Worm (Caenorhabditis elegans) whole organism, L4 larva: ENCODE results near the gene F58E6.11.

Experiments used
- F44E2.7 ChIP-seq: fragments of 200-800 bp; sonication (Bioruptor generic); IDR thresholded peaks from 2 replicates; pipeline ENCODE4 v2.1.2; 2022; ENCODE audit warnings: missing genetic modification characterization, missing compliant biosample characterization
- F49E8.2 ChIP-seq: sonication (generic microtip); optimal IDR thresholded peaks from 2 replicates; lab custom pipeline; 2016; ENCODE audit warnings: missing compliant biosample characterization, mild to moderate bottlenecking, missing genetic modification characterization, borderline replicate concordance
- R02D3.7 ChIP-seq: fragments of 150-350 bp; sonication (generic microtip); optimal IDR thresholded peaks from 3 replicates; lab custom pipeline; 2014; ENCODE audit warnings: missing biosample characterization, missing genetic modification characterization
- T20F7.1 ChIP-seq: fragments of 200-800 bp; sonication (Bioruptor generic); optimal IDR thresholded peaks from 2 replicates; lab custom pipeline; 2018; ENCODE audit warnings: mild to moderate bottlenecking, missing genetic modification characterization, missing compliant biosample characterization
- T26A8.4 ChIP-seq: fragments of 200-800 bp; sonication (Bioruptor generic); IDR thresholded peaks from 2 replicates; pipeline ENCODE4 v1.3.6; 2022; ENCODE audit warnings: missing genetic modification characterization, missing compliant biosample characterization
- Y105C5A.15 ChIP-seq: fragments of 200-800 bp; sonication (Bioruptor generic); IDR thresholded peaks from 2 replicates; pipeline ENCODE4 v1.3.6; 2022; ENCODE audit warnings: missing genetic modification characterization, missing compliant biosample characterization
- Y48G9A.11 ChIP-seq: fragments of 200-800 bp; sonication (Bioruptor generic); IDR thresholded peaks from 2 replicates; pipeline ENCODE4 v1.3.6; 2022; ENCODE audit warnings: missing genetic modification reagents, missing genetic modification characterization, missing compliant biosample characterization
- aly-2 ChIP-seq: sonication (generic microtip); optimal IDR thresholded peaks from 2 replicates; lab custom pipeline; 2018; ENCODE audit warnings: missing biosample characterization, missing genetic modification characterization
- attf-4 ChIP-seq: sonication (generic microtip); optimal IDR thresholded peaks from 3 replicates; lab custom pipeline; 2017; ENCODE audit warnings: missing biosample characterization, missing genetic modification characterization
- ceh-20 ChIP-seq: fragments of 200-800 bp; sonication (Bioruptor generic); IDR thresholded peaks from 2 replicates; pipeline ENCODE4 v1.3.6; 2022; ENCODE audit warnings: missing genetic modification reagents, missing genetic modification characterization, missing compliant biosample characterization
- ceh-28 ChIP-seq: fragments of 150-350 bp; optimal IDR thresholded peaks from 2 replicates; lab custom pipeline; 2014; ENCODE audit warnings: missing biosample characterization, missing genetic modification reagents, missing genetic modification characterization
- ceh-44 ChIP-seq: fragments of 200-800 bp; sonication (Bioruptor generic); IDR thresholded peaks from 2 replicates; pipeline ENCODE4 v1.3.6; 2022; ENCODE audit warnings: missing genetic modification reagents, missing genetic modification characterization, missing compliant biosample characterization
- ceh-82 ChIP-seq: sonication (generic microtip); optimal IDR thresholded peaks from 2 replicates; lab custom pipeline; 2017; ENCODE audit warnings: missing biosample characterization, missing genetic modification characterization
- cey-2 ChIP-seq: sonication (generic microtip); optimal IDR thresholded peaks from 3 replicates; lab custom pipeline; 2017; ENCODE audit warnings: missing genetic modification characterization, mild to moderate bottlenecking, missing compliant biosample characterization, antibody characterized with exemption, borderline replicate concordance; ENCODE audit not compliant: insufficient read depth
- ctbp-1 ChIP-seq: fragments of 200-800 bp; sonication (Bioruptor generic); IDR thresholded peaks from 2 replicates; pipeline ENCODE4 v1.3.6; 2022; ENCODE audit warnings: missing genetic modification reagents, missing genetic modification characterization, missing compliant biosample characterization
- daf-19 ChIP-seq: fragments of 200-800 bp; sonication (Bioruptor generic); conservative IDR thresholded peaks from 2 replicates; pipeline ENCODE4 v1.3.6; 2022; ENCODE audit warnings: missing genetic modification characterization, missing compliant biosample characterization
- daf-8 ChIP-seq: fragments of 200-800 bp; sonication (Bioruptor generic); IDR thresholded peaks from 2 replicates; pipeline ENCODE4 v1.3.6; 2022; ENCODE audit warnings: missing genetic modification characterization, missing compliant biosample characterization
- dmd-6 ChIP-seq: fragments of 200-800 bp; sonication (Bioruptor generic); IDR thresholded peaks from 2 replicates; pipeline ENCODE4 v1.3.6; 2022; ENCODE audit warnings: missing genetic modification reagents, missing genetic modification characterization, missing compliant biosample characterization
- dmd-8 ChIP-seq: fragments of 200-800 bp; sonication (Bioruptor generic); IDR thresholded peaks from 2 replicates; pipeline ENCODE4 v1.3.6; 2022; ENCODE audit warnings: missing genetic modification characterization, missing compliant biosample characterization
- dmd-9 ChIP-seq: fragments of 200-800 bp; sonication (Bioruptor generic); IDR thresholded peaks from 2 replicates; pipeline ENCODE4 v1.3.6; 2022; ENCODE audit warnings: missing genetic modification reagents, missing genetic modification characterization, missing compliant biosample characterization
- dpl-1 ChIP-seq: fragments of 150-350 bp; optimal IDR thresholded peaks from 2 replicates; lab custom pipeline; 2014; ENCODE audit warnings: missing biosample characterization, missing genetic modification reagents, missing genetic modification characterization
- egl-43 ChIP-seq: fragments of 200-800 bp; sonication (Bioruptor generic); IDR thresholded peaks from 2 replicates; pipeline ENCODE4 v1.3.6; 2022; ENCODE audit warnings: missing genetic modification reagents, missing genetic modification characterization, missing compliant biosample characterization
- gei-8 ChIP-seq: fragments of 200-800 bp; sonication (Bioruptor generic); optimal IDR thresholded peaks from 2 replicates; lab custom pipeline; 2018; ENCODE audit warnings: mild to moderate bottlenecking, missing genetic modification characterization, missing compliant biosample characterization
- hlh-30 ChIP-seq: sonication (generic microtip); optimal IDR thresholded peaks from 2 replicates; lab custom pipeline; 2017; ENCODE audit warnings: antibody characterized with exemption, mild to moderate bottlenecking, missing genetic modification characterization, missing compliant biosample characterization; ENCODE audit not compliant: insufficient read depth
- jun-1 ChIP-seq: fragments of 150-350 bp; optimal IDR thresholded peaks from 2 replicates; lab custom pipeline; 2014; ENCODE audit warnings: missing biosample characterization, missing genetic modification reagents, missing genetic modification characterization
- lim-7 ChIP-seq: fragments of 200-800 bp; sonication (Bioruptor generic); IDR thresholded peaks from 2 replicates; pipeline ENCODE4 v1.3.6; 2022; ENCODE audit warnings: missing genetic modification characterization, missing compliant biosample characterization
- lin-15B ChIP-seq: fragments of 150-350 bp; sonication (generic microtip); optimal IDR thresholded peaks from 3 replicates; lab custom pipeline; 2014; ENCODE audit warnings: missing biosample characterization, missing genetic modification characterization
- lin-38 ChIP-seq: fragments of 200-800 bp; sonication (Bioruptor generic); IDR thresholded peaks from 2 replicates; pipeline ENCODE4 v1.3.6; 2022; ENCODE audit warnings: missing genetic modification reagents, missing genetic modification characterization, missing compliant biosample characterization
- lir-3 ChIP-seq: sonication (generic microtip); optimal IDR thresholded peaks from 2 replicates; lab custom pipeline; 2016; ENCODE audit warnings: mild to moderate bottlenecking, missing genetic modification characterization, missing compliant biosample characterization
- madf-5 ChIP-seq, 2 experiments: fragments of 200-800 bp; sonication (Bioruptor generic); IDR thresholded peaks; 2 replicates each; pipeline ENCODE4 v1.3.6; 2022; ENCODE audit warnings: missing compliant biosample characterization in 2 of 2, missing genetic modification characterization in 2 of 2
- mdt-29 ChIP-seq: fragments of 200-800 bp; sonication (Bioruptor generic); IDR thresholded peaks from 2 replicates; pipeline ENCODE4 v1.3.6; 2022; ENCODE audit warnings: missing genetic modification reagents, missing genetic modification characterization, missing compliant biosample characterization
- mep-1 ChIP-seq: fragments of 150-350 bp; sonication (generic microtip); optimal IDR thresholded peaks from 3 replicates; lab custom pipeline; 2014; ENCODE audit warnings: missing biosample characterization, missing genetic modification characterization
- mxl-3 ChIP-seq: fragments of 200-800 bp; sonication (Bioruptor generic); optimal IDR thresholded peaks from 2 replicates; lab custom pipeline; 2018; ENCODE audit warnings: mild to moderate bottlenecking, missing genetic modification characterization, missing compliant biosample characterization
- nhr-11 ChIP-seq: fragments of 150-350 bp; optimal IDR thresholded peaks from 2 replicates; lab custom pipeline; 2014; ENCODE audit warnings: missing biosample characterization, missing genetic modification characterization
- nhr-25 ChIP-seq: sonication (generic microtip); optimal IDR thresholded peaks from 2 replicates; lab custom pipeline; 2017; ENCODE audit warnings: missing genetic modification characterization, mild to moderate bottlenecking, missing compliant biosample characterization, antibody characterized with exemption, moderate library complexity, borderline replicate concordance; ENCODE audit not compliant: insufficient read depth
- nhr-41 ChIP-seq: fragments of 200-800 bp; sonication (Bioruptor generic); IDR thresholded peaks from 2 replicates; pipeline ENCODE4 v1.3.6; 2022; ENCODE audit warnings: missing genetic modification reagents, missing genetic modification characterization, missing compliant biosample characterization
- nhr-77 ChIP-seq: fragments of 150-350 bp; optimal IDR thresholded peaks from 2 replicates; lab custom pipeline; 2014; ENCODE audit warnings: missing biosample characterization, missing genetic modification characterization
- pqm-1 ChIP-seq: sonication (generic microtip); optimal IDR thresholded peaks from 2 replicates; lab custom pipeline; 2017; ENCODE audit warnings: missing biosample characterization, missing genetic modification characterization
- rbr-2 ChIP-seq: sonication (generic microtip); optimal IDR thresholded peaks from 2 replicates; lab custom pipeline; 2016; ENCODE audit warnings: missing genotype, missing genetic modification characterization, missing compliant biosample characterization
- saeg-2 ChIP-seq: fragments of 200-800 bp; sonication (Bioruptor generic); IDR thresholded peaks from 2 replicates; pipeline ENCODE4 v1.3.6; 2022; ENCODE audit warnings: missing genetic modification reagents, missing genetic modification characterization, missing compliant biosample characterization
- snpc-1.2 ChIP-seq: fragments of 200-800 bp; sonication (Bioruptor generic); IDR thresholded peaks from 2 replicates; pipeline ENCODE4 v1.3.6; 2022; ENCODE audit warnings: missing genetic modification reagents, missing genetic modification characterization, missing compliant biosample characterization
- spr-1 ChIP-seq: sonication (generic microtip); optimal IDR thresholded peaks from 2 replicates; lab custom pipeline; 2016; ENCODE audit warnings: mild to moderate bottlenecking, missing genetic modification characterization, missing compliant biosample characterization
- spr-3 ChIP-seq: fragments of 200-800 bp; sonication (Bioruptor generic); optimal IDR thresholded peaks from 2 replicates; lab custom pipeline; 2018; ENCODE audit warnings: mild to moderate bottlenecking, missing genetic modification characterization, missing compliant biosample characterization
- tag-97 ChIP-seq: fragments of 200-800 bp; sonication (Bioruptor generic); IDR thresholded peaks from 2 replicates; pipeline ENCODE4 v1.3.6; 2022; ENCODE audit warnings: missing genetic modification characterization, missing compliant biosample characterization
- unc-130 ChIP-seq: sonication (generic microtip); optimal IDR thresholded peaks from 2 replicates; lab custom pipeline; 2016; ENCODE audit warnings: missing genetic modification reagents, missing genetic modification characterization, missing compliant biosample characterization
- unc-39 ChIP-seq: sonication (generic microtip); optimal IDR thresholded peaks from 2 replicates; lab custom pipeline; 2017; ENCODE audit warnings: missing biosample characterization, missing genetic modification characterization
- unc-62 ChIP-seq, 3 experiments: fragments of 150-350 bp in 1 of 3; sonication (generic microtip); optimal IDR thresholded peaks in 2 of 3; peaks in 1 of 3; 1 replicate in 1 of 3; 2 replicates in 2 of 3; lab custom pipeline; 2014 to 2017; ENCODE audit warnings: missing biosample characterization in 3 of 3, missing genetic modification characterization in 3 of 3, missing genetic modification reagents in 3 of 3, missing genotype in 1 of 3
- vab-7 ChIP-seq: fragments of 200-800 bp; sonication (Bioruptor generic); IDR thresholded peaks from 2 replicates; pipeline ENCODE4 v1.3.6; 2022; ENCODE audit warnings: missing genetic modification reagents, missing genetic modification characterization, missing compliant biosample characterization
- zag-1 ChIP-seq: fragments of 150-350 bp; optimal IDR thresholded peaks from 2 replicates; lab custom pipeline; 2014; ENCODE audit warnings: missing biosample characterization, missing genetic modification characterization
- zfp-2 ChIP-seq: sonication (generic microtip); optimal IDR thresholded peaks from 2 replicates; lab custom pipeline; 2016; ENCODE audit warnings: mild to moderate bottlenecking, missing genetic modification characterization, missing compliant biosample characterization
- zfp-3 ChIP-seq: fragments of 200-800 bp; sonication (Bioruptor generic); conservative IDR thresholded peaks from 2 replicates; pipeline ENCODE4 v1.3.6; 2022; ENCODE audit warnings: missing genetic modification reagents, missing genetic modification characterization, missing compliant biosample characterization

The F58E6.11 gene

DNA sequence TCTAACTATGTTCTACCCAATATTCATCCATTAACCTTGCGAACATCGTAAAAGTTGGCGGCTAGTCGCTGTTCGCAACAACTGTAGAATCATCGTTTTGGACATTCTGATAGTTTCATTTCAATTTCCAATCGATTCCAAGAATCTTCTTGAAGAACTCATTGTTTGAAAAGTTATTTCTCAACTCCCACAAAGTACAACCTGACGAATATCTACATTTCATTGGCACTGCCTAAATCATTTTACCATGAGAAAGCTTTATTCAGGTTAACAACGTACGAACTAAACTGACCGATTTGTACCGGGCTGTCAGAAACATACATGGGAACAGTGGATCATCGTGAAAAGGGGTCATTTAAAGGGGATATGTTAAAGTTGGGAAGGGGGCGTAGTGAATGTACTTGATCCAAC is 28.9 kb upstream of the F58E6.11 start, which contains the start of gene F46B6.6 (continued):
- no peak for TF ChIP-seq nhr-25 (tag; lab: Kevin White, UChicago)
- no peak for TF ChIP-seq daf-8 (GFP tag; lab: Robert Waterston, UW)
- TF ChIP-seq lir-3 (tag; lab: Kevin White, UChicago) = no peak
- peak; percentile 16; the same call in 1 of the 2 replicates for TF ChIP-seq dmd-6
- no peak for TF ChIP-seq lin-15B (tag; lab: Kevin White, UChicago)
- no peak for TF ChIP-seq vab-7 (GFP tag; lab: Robert Waterston, UW)
- no peak for TF ChIP-seq nhr-77 (tag; lab: Kevin White, UChicago)
- TF ChIP-seq ceh-28 (tag; lab: Kevin White, UChicago) = no peak
- TF ChIP-seq zag-1 = no peak
- no peak for TF ChIP-seq tag-97 (GFP tag; lab: Robert Waterston, UW)
- no peak for TF ChIP-seq dpl-1
- no peak for TF ChIP-seq Y48G9A.11 (GFP tag; lab: Robert Waterston, UW)
- TF ChIP-seq dmd-9 (GFP tag; lab: Robert Waterston, UW) = 0 out of 2 replicates have a peak, but pooled peaks have one; percentile 30
- TF ChIP-seq snpc-1.2 (GFP tag; lab: Robert Waterston, UW) = peak; percentile 44; the same call in 1 of the 2 replicates
- no peak for TF ChIP-seq mxl-3 (GFP tag; lab: Kevin White, UChicago)
- no peak for TF ChIP-seq aly-2 (tag; lab: Kevin White, UChicago)
- TF ChIP-seq ceh-20 (GFP tag; lab: Robert Waterston, UW) = no peak
- TF ChIP-seq T26A8.4 (GFP tag; lab: Robert Waterston, UW) = no peak; the same call in 1 of the 2 replicates
- TF ChIP-seq ceh-82 (tag; lab: Kevin White, UChicago) = no peak
- no peak for TF ChIP-seq ceh-44 (GFP tag; lab: Robert Waterston, UW)
- TF ChIP-seq nhr-41 (GFP tag; lab: Robert Waterston, UW) = no peak
- TF ChIP-seq mdt-29 (GFP tag; lab: Robert Waterston, UW) = no peak
- no peak for TF ChIP-seq lim-7 (GFP tag; lab: Robert Waterston, UW)
- TF ChIP-seq dmd-8 = no peak
- peak; percentile 9 for TF ChIP-seq mep-1 (tag; lab: Kevin White, UChicago)
- no peak for TF ChIP-seq gei-8 (GFP tag; lab: Kevin White, UChicago)
- 0 out of 2 replicates have a peak, but pooled peaks have one; percentile 10 for TF ChIP-seq zfp-3 (GFP tag; lab: Robert Waterston, UW)
- peak; percentile 24 for TF ChIP-seq spr-3
- no peak for TF ChIP-seq T20F7.1 (GFP tag; lab: Kevin White, UChicago)
- no peak for TF ChIP-seq saeg-2 (GFP tag; lab: Robert Waterston, UW)
- peak; percentile 32; the same call in 1 of the 2 replicates for TF ChIP-seq lin-38 (GFP tag; lab: Robert Waterston, UW)
- TF ChIP-seq rbr-2 (tag; lab: Kevin White, UChicago) = no peak
- no peak for TF ChIP-seq jun-1 (tag; lab: Kevin White, UChicago)
- TF ChIP-seq spr-1 (tag; lab: Kevin White, UChicago) = no peak
- TF ChIP-seq unc-62 (GFP tag; optimal IDR thresholded peaks at IDR 0.05 in 1 of 2; lab: Kevin White, UChicago) = peak in 1 of 2 experiments; percentile 49
- no peak for TF ChIP-seq unc-62 (tag; optimal IDR thresholded peaks at IDR 0.05; lab: Kevin White, UChicago)
- no peak for TF ChIP-seq ctbp-1 (GFP tag; lab: Robert Waterston, UW)
- TF ChIP-seq unc-39 (tag; lab: Kevin White, UChicago) = no peak
- TF ChIP-seq daf-19 (GFP tag; lab: Robert Waterston, UW) = no peak
- TF ChIP-seq egl-43 (GFP tag; lab: Robert Waterston, UW) = no peak
- no peak for TF ChIP-seq madf-5 (GFP tag; IDR thresholded peaks at IDR 0.05; lab: Robert Waterston, UW)
- TF ChIP-seq cey-2 = no peak
- no peak for TF ChIP-seq hlh-30 (tag; lab: Kevin White, UChicago)
- no peak for TF ChIP-seq Y105C5A.15 (GFP tag; lab: Robert Waterston, UW)
- no peak for TF ChIP-seq F49E8.2 (tag; lab: Kevin White, UChicago)
- no peak for TF ChIP-seq zfp-2
- no peak for TF ChIP-seq R02D3.7
- peak; percentile 10 for TF ChIP-seq unc-130 (GFP tag; lab: Kevin White, UChicago)
- TF ChIP-seq pqm-1 (tag; lab: Kevin White, UChicago) = no peak
- no peak for TF ChIP-seq F44E2.7 (GFP tag; lab: Robert Waterston, UW)
- no peak for TF ChIP-seq attf-4 (tag; lab: Kevin White, UChicago)
- TF ChIP-seq nhr-11 = no peak
